Worm (Caenorhabditis elegans) whole organism, mixed stage, embryonic: Measurements from ENCODE around the gene fkh-4.

Source experiments
- bed-3 ChIP-seq: fragments of 200-800 bp; sonication (Bioruptor generic); optimal IDR thresholded peaks from 3 replicates; lab custom pipeline; 2018; ENCODE audit warnings: mild to moderate bottlenecking, missing genetic modification characterization, moderate library complexity, missing compliant biosample characterization
- elt-3 ChIP-seq: fragments of 150-350 bp; optimal IDR thresholded peaks from 2 replicates; lab custom pipeline; 2014; ENCODE audit warnings: missing biosample characterization, missing genetic modification characterization
- flh-1 ChIP-seq: fragments of 200-800 bp; sonication (Bioruptor generic); optimal IDR thresholded peaks from 2 replicates; lab custom pipeline; 2018; ENCODE audit warnings: mild to moderate bottlenecking, missing genetic modification characterization, moderate library complexity, missing compliant biosample characterization
- lin-32 ChIP-seq: fragments of 200-800 bp; sonication (Bioruptor generic); optimal IDR thresholded peaks from 2 replicates; lab custom pipeline; 2018; ENCODE audit warnings: mild to moderate bottlenecking, missing genetic modification characterization, missing compliant biosample characterization
- nhr-237 ChIP-seq: fragments of 150-350 bp; optimal IDR thresholded peaks from 2 replicates; lab custom pipeline; 2014; ENCODE audit warnings: missing biosample characterization, missing genetic modification characterization
- unc-39 ChIP-seq: fragments of 150-350 bp; optimal IDR thresholded peaks from 2 replicates; lab custom pipeline; 2014; ENCODE audit warnings: missing biosample characterization, missing genetic modification characterization
- unc-62 ChIP-seq: fragments of 150-350 bp; optimal IDR thresholded peaks from 2 replicates; lab custom pipeline; 2014; ENCODE audit warnings: missing biosample characterization, missing genetic modification reagents, missing genetic modification characterization

DNA sequence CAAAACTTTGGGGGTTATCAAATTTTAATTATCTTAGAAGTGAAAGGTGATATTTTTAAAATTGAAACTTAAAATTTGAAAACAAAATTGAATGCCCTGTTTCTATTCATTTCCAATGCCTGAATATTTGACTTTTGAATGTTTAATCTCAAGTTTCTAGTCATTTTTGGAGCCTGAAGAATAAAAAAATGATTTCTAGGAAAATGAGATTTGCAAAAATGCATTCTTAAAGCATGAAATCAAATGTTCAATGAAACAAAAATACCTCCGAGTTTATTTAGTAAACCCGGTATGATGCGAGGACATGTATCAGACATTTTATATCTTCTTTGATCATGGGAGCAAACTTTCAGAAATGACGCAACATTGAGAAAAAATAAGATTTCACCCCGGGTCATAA, 49.6 kb downstream of the fkh-4 start:
- TF ChIP-seq lin-32 (GFP tag; lab: Kevin White, UChicago), result no peak
- no peak for TF ChIP-seq elt-3 (tag; lab: Kevin White, UChicago)
- TF ChIP-seq unc-39 (tag; lab: Kevin White, UChicago), result no peak
- no peak for TF ChIP-seq nhr-237
- TF ChIP-seq unc-62 (GFP tag; lab: Kevin White, UChicago), result no peak
- TF ChIP-seq flh-1, result no peak
- TF ChIP-seq bed-3 (GFP tag; lab: Kevin White, UChicago), result no peak
